Fruit fly (Drosophila melanogaster) whole organism, embryonic: ENCODE results near the gene CG12081.

ENCODE experiments used
- Bgb ChIP-seq: fragments of 200-800 bp; sonication (Bioruptor generic); IDR thresholded peaks from 2 replicates; pipeline ENCODE4 v1.3.6; 2022; ENCODE audit warnings: missing biosample characterization, missing genetic modification characterization; ENCODE audit not compliant: partially characterized antibody
- Blimp-1 ChIP-seq: fragments of 200-800 bp; sonication (Bioruptor generic); optimal IDR thresholded peaks from 3 replicates; lab custom pipeline; 2018; ENCODE audit warnings: missing biosample characterization, missing genetic modification characterization, mild to moderate bottlenecking, moderate library complexity, missing genetic modification reagents
- CG14014 ChIP-seq: fragments of 200-800 bp; sonication (Bioruptor generic); IDR thresholded peaks from 2 replicates; pipeline ENCODE4 v1.3.6; 2022; ENCODE audit warnings: missing biosample characterization, missing genetic modification characterization
- CG15073 ChIP-seq: fragments of 200-800 bp; sonication (Bioruptor generic); optimal IDR thresholded peaks from 2 replicates; lab custom pipeline; 2016; ENCODE audit warnings: missing biosample characterization, missing genetic modification characterization
- CG15601 ChIP-seq: fragments of 200-800 bp; sonication (Bioruptor generic); optimal IDR thresholded peaks from 3 replicates; lab custom pipeline; 2019; ENCODE audit warnings: missing biosample characterization, mild to moderate bottlenecking, missing genetic modification characterization, moderate library complexity
- CG15696 ChIP-seq: fragments of 200-800 bp; sonication (Bioruptor generic); optimal IDR thresholded peaks from 2 replicates; lab custom pipeline; 2019; ENCODE audit warnings: missing biosample characterization, mild to moderate bottlenecking, missing genetic modification characterization, moderate library complexity
- CG17328 ChIP-seq: fragments of 200-800 bp; sonication (Bioruptor generic); IDR thresholded peaks from 2 replicates; pipeline ENCODE4 v1.3.6; 2022; ENCODE audit warnings: missing biosample characterization, missing genetic modification characterization
- CG17361 ChIP-seq: fragments of 200-800 bp; sonication (Bioruptor generic); IDR thresholded peaks from 3 replicates; pipeline ENCODE4 v1.3.6; 2022; ENCODE audit warnings: missing biosample characterization, missing genetic modification characterization
- CG1832 ChIP-seq: fragments of 200-800 bp; sonication (Bioruptor generic); optimal IDR thresholded peaks from 2 replicates; lab custom pipeline; 2017; ENCODE audit warnings: missing biosample characterization, mild to moderate bottlenecking, missing genetic modification characterization, inconsistent platforms
- CG18619 ChIP-seq: fragments of 200-800 bp; sonication (Bioruptor generic); optimal IDR thresholded peaks from 3 replicates; lab custom pipeline; 2017; ENCODE audit warnings: missing biosample characterization, mild to moderate bottlenecking, missing genetic modification characterization
- CG18764 ChIP-seq: fragments of 200-800 bp; sonication (Bioruptor generic); optimal IDR thresholded peaks from 3 replicates; lab custom pipeline; 2016; ENCODE audit warnings: missing biosample characterization, missing genetic modification characterization
- CG2202 ChIP-seq: fragments of 200-800 bp; sonication (Bioruptor generic); optimal IDR thresholded peaks from 2 replicates; lab custom pipeline; 2018; ENCODE audit warnings: missing biosample characterization, mild to moderate bottlenecking, missing genetic modification characterization
- CG2712 ChIP-seq: fragments of 200-800 bp; optimal IDR thresholded peaks from 3 replicates; lab custom pipeline; 2019; ENCODE audit warnings: missing biosample characterization, mild to moderate bottlenecking, missing genetic modification characterization, moderate library complexity
- CG31388 ChIP-seq: fragments of 200-800 bp; sonication (Bioruptor generic); optimal IDR thresholded peaks from 2 replicates; lab custom pipeline; 2016; ENCODE audit warnings: missing biosample characterization, missing genetic modification characterization
- CG34422 ChIP-seq: fragments of 200-800 bp; sonication (Bioruptor generic); IDR thresholded peaks from 3 replicates; pipeline ENCODE4 v1.3.6; 2022; ENCODE audit warnings: missing biosample characterization, missing genetic modification characterization
- CG4617 ChIP-seq: fragments of 200-800 bp; sonication (Bioruptor generic); optimal IDR thresholded peaks from 3 replicates; lab custom pipeline; 2016; ENCODE audit warnings: missing biosample characterization, missing genetic modification characterization, borderline replicate concordance
- CG4707 ChIP-seq: fragments of 200-800 bp; sonication (Bioruptor generic); optimal IDR thresholded peaks from 2 replicates; lab custom pipeline; 2018; ENCODE audit warnings: missing biosample characterization, mild to moderate bottlenecking, missing genetic modification characterization, moderate library complexity
- CG5953 ChIP-seq: fragments of 200-800 bp; sonication (Bioruptor generic); IDR thresholded peaks from 2 replicates; pipeline ENCODE4 v1.3.6; 2022; ENCODE audit warnings: missing biosample characterization, missing genetic modification characterization
- CG6791 ChIP-seq: fragments of 200-800 bp; sonication (Bioruptor generic); IDR thresholded peaks from 3 replicates; pipeline ENCODE4 v1.3.6; 2022; ENCODE audit warnings: missing biosample characterization, missing genetic modification characterization; ENCODE audit not compliant: partially characterized antibody
- CG9797 ChIP-seq: fragments of 200-800 bp; sonication (Bioruptor generic); optimal IDR thresholded peaks from 3 replicates; lab custom pipeline; 2018; ENCODE audit warnings: missing biosample characterization, mild to moderate bottlenecking, missing genetic modification characterization
- CTCF ChIP-seq: fragments of 200-800 bp; sonication (Bioruptor generic); optimal IDR thresholded peaks from 2 replicates; lab custom pipeline; 2017; ENCODE audit warnings: missing biosample characterization, mild to moderate bottlenecking, missing genetic modification characterization, moderate library complexity
- CrebB ChIP-seq: fragments of 200-800 bp; sonication (Bioruptor generic); optimal IDR thresholded peaks from 3 replicates; lab custom pipeline; 2018; ENCODE audit warnings: missing biosample characterization, mild to moderate bottlenecking, missing genetic modification characterization
- Dref ChIP-seq: fragments of 200-800 bp; sonication (Bioruptor generic); IDR thresholded peaks from 2 replicates; pipeline ENCODE4 v1.3.6; 2022; ENCODE audit warnings: missing biosample characterization, missing genetic modification characterization
- Drgx ChIP-seq: fragments of 200-800 bp; sonication (Bioruptor generic); IDR thresholded peaks from 2 replicates; pipeline ENCODE4 v1.3.6; 2022; ENCODE audit warnings: missing biosample characterization, missing genetic modification characterization
- E2f1 ChIP-seq: fragments of 200-800 bp; sonication (Bioruptor generic); IDR thresholded peaks from 2 replicates; pipeline ENCODE4 v1.3.6; 2022; ENCODE audit warnings: missing biosample characterization, missing genetic modification characterization
- Fer3 ChIP-seq: fragments of 200-800 bp; sonication (Bioruptor generic); optimal IDR thresholded peaks from 2 replicates; lab custom pipeline; 2018; ENCODE audit warnings: missing biosample characterization, mild to moderate bottlenecking, missing genetic modification characterization, moderate library complexity
- Mes4 ChIP-seq: fragments of 200-800 bp; sonication (Bioruptor generic); optimal IDR thresholded peaks from 2 replicates; lab custom pipeline; 2016; ENCODE audit warnings: missing biosample characterization, missing genetic modification characterization
- Oaz ChIP-seq: fragments of 200-800 bp; sonication (Bioruptor generic); IDR thresholded peaks from 2 replicates; pipeline ENCODE4 v1.3.6; 2022; ENCODE audit warnings: missing biosample characterization, missing genetic modification characterization
- Optix ChIP-seq: fragments of 200-800 bp; sonication (Bioruptor generic); IDR thresholded peaks from 3 replicates; pipeline ENCODE4 v1.3.6; 2022; ENCODE audit warnings: missing biosample characterization, missing genetic modification characterization
- Scr ChIP-seq: fragments of 200-800 bp; sonication (Bioruptor generic); IDR thresholded peaks from 2 replicates; pipeline ENCODE4 v1.3.6; 2022; ENCODE audit warnings: missing biosample characterization, missing genetic modification characterization; ENCODE audit not compliant: partially characterized antibody
- Sox100B ChIP-seq: fragments of 200-800 bp; sonication (Bioruptor generic); optimal IDR thresholded peaks from 3 replicates; lab custom pipeline; 2018; ENCODE audit warnings: missing biosample characterization, mild to moderate bottlenecking, missing genetic modification characterization
- amos ChIP-seq: fragments of 200-800 bp; sonication (Bioruptor generic); IDR thresholded peaks from 2 replicates; pipeline ENCODE4 v1.3.6; 2022; ENCODE audit warnings: missing biosample characterization, missing genetic modification characterization; ENCODE audit not compliant: partially characterized antibody
- cad ChIP-seq: fragments of >200 bp; optimal IDR thresholded peaks from 2 replicates; lab custom pipeline; 2017; ENCODE audit warnings: missing biosample characterization, missing genetic modification characterization
- croc ChIP-seq: fragments of 200-800 bp; sonication (Bioruptor generic); conservative IDR thresholded peaks from 3 replicates; pipeline ENCODE4 v1.3.6; 2022; ENCODE audit warnings: missing biosample characterization, missing genetic modification characterization
- dysf ChIP-seq: fragments of 200-800 bp; sonication (Bioruptor generic); IDR thresholded peaks from 3 replicates; pipeline ENCODE4 v1.3.6; 2022; ENCODE audit warnings: missing biosample characterization, missing genetic modification characterization
- eyg ChIP-seq: fragments of 200-800 bp; sonication (Bioruptor generic); optimal IDR thresholded peaks from 3 replicates; lab custom pipeline; 2016; ENCODE audit warnings: missing biosample characterization, missing genetic modification characterization
- ham ChIP-seq: fragments of 200-800 bp; sonication (Bioruptor generic); IDR thresholded peaks from 2 replicates; pipeline ENCODE4 v1.3.6; 2022; ENCODE audit warnings: missing biosample characterization, missing genetic modification characterization
- hb ChIP-seq: fragments of 200-800 bp; sonication (Bioruptor generic); IDR thresholded peaks from 3 replicates; pipeline ENCODE4 v1.3.6; 2022; ENCODE audit warnings: missing biosample characterization, missing genetic modification characterization; ENCODE audit not compliant: partially characterized antibody
- hbn ChIP-seq: fragments of 200-800 bp; sonication (Bioruptor generic); IDR thresholded peaks from 2 replicates; pipeline ENCODE4 v1.3.6; 2022; ENCODE audit warnings: missing biosample characterization, missing genetic modification characterization; ENCODE audit not compliant: partially characterized antibody
- kah ChIP-seq: fragments of 200-800 bp; sonication (Bioruptor generic); optimal IDR thresholded peaks from 2 replicates; lab custom pipeline; 2018; ENCODE audit warnings: missing biosample characterization, mild to moderate bottlenecking, missing genetic modification characterization
- knrl ChIP-seq: fragments of 200-800 bp; sonication (Bioruptor generic); IDR thresholded peaks from 3 replicates; pipeline ENCODE4 v1.3.6; 2022; ENCODE audit warnings: missing biosample characterization, missing genetic modification characterization; ENCODE audit not compliant: partially characterized antibody
- lilli ChIP-seq: fragments of 200-800 bp; sonication (Bioruptor generic); optimal IDR thresholded peaks from 3 replicates; lab custom pipeline; 2016; ENCODE audit warnings: missing biosample characterization, missing genetic modification characterization
- lov ChIP-seq, 2 experiments: fragments of 200-800 bp in 1 of 2; fragments of >200 bp in 1 of 2; sonication (Bioruptor generic) in 1 of 2; IDR thresholded peaks in 1 of 2; optimal IDR thresholded peaks in 1 of 2; 2 replicates in 1 of 2; 3 replicates in 1 of 2; pipeline versions ENCODE4 v1.3.6 to Lab custom; 2017 to 2022; ENCODE audit warnings: missing biosample characterization in 1 of 2, missing genetic modification characterization in 1 of 2
- sens-2 ChIP-seq: fragments of 200-800 bp; sonication (Bioruptor generic); IDR thresholded peaks from 2 replicates; pipeline ENCODE4 v1.3.6; 2022; ENCODE audit warnings: missing biosample characterization, missing genetic modification characterization
- seq ChIP-seq: fragments of 200-800 bp; sonication (Bioruptor generic); IDR thresholded peaks from 2 replicates; pipeline ENCODE4 v1.3.6; 2022; ENCODE audit warnings: missing biosample characterization, missing genetic modification characterization
- sim ChIP-seq: fragments of 200-800 bp; sonication (Bioruptor generic); IDR thresholded peaks from 2 replicates; pipeline ENCODE4 v1.3.6; 2022; ENCODE audit warnings: missing biosample characterization, missing genetic modification characterization
- tup ChIP-seq: fragments of 200-800 bp; sonication (Bioruptor generic); optimal IDR thresholded peaks from 2 replicates; lab custom pipeline; 2016; ENCODE audit warnings: missing biosample characterization, mild to moderate bottlenecking, missing genetic modification characterization, moderate library complexity
- usp ChIP-seq: fragments of >200 bp; optimal IDR thresholded peaks from 2 replicates; lab custom pipeline; 2017; ENCODE audit warnings: missing biosample characterization, missing genetic modification characterization

Gene CG12081

dm6 chrX:8560087-8560999 is 28.3 kb upstream of the CG12081 start, which contains the start of the genes CG12112 and Trf4-1 (continued):
- no peak for TF ChIP-seq CG5953 (GFP tag; lab: Robert Waterston, UW)
- no peak for TF ChIP-seq cad
- TF ChIP-seq CG18619 (GFP tag; lab: Kevin White, UChicago), result no peak
- TF ChIP-seq Dref (GFP tag; lab: Robert Waterston, UW), result peak; percentile 94
- peak; percentile 80 for TF ChIP-seq CG6791 (GFP tag; lab: Robert Waterston, UW)
- TF ChIP-seq lilli, result peak; percentile 31
- TF ChIP-seq CG15073 (GFP tag; lab: Kevin White, UChicago), result no peak
- TF ChIP-seq CrebB, result no peak
- TF ChIP-seq hbn (GFP tag; lab: Robert Waterston, UW), result no peak; the same call in 1 of the 2 replicates
- no peak for TF ChIP-seq eyg (GFP tag; lab: Kevin White, UChicago)
- no peak for TF ChIP-seq Fer3 (tag; lab: Kevin White, UChicago)
- no peak for TF ChIP-seq seq (GFP tag; lab: Robert Waterston, UW)
- no peak for TF ChIP-seq E2f1 (GFP tag; lab: Robert Waterston, UW)
- TF ChIP-seq croc (GFP tag; lab: Robert Waterston, UW), result no peak
- peak; percentile 76 for TF ChIP-seq CG9797 (GFP tag; lab: Kevin White, UChicago)
- TF ChIP-seq sens-2, result no peak
- TF ChIP-seq Drgx, result 0 out of 2 replicates have a peak, but pooled peaks have one; percentile 7
- no peak for TF ChIP-seq Mes4
- no peak for TF ChIP-seq Optix (GFP tag; lab: Robert Waterston, UW)
- TF ChIP-seq Oaz (GFP tag; lab: Robert Waterston, UW), result no peak
- TF ChIP-seq hb (GFP tag; lab: Robert Waterston, UW), result peak; percentile 68; the same call in 1 of the 3 replicates
- TF ChIP-seq ham (GFP tag; lab: Robert Waterston, UW), result no peak
- no peak for TF ChIP-seq kah (GFP tag; lab: Kevin White, UChicago)
- TF ChIP-seq dysf, result 0 out of 3 replicates have a peak, but pooled peaks have one; percentile 14
- no peak for TF ChIP-seq CG17328 (GFP tag; lab: Robert Waterston, UW)
- TF ChIP-seq CG2712 (tag; lab: Kevin White, UChicago), result peak; percentile 36
- TF ChIP-seq sim (GFP tag; lab: Robert Waterston, UW), result no peak
- peak; percentile 78 for TF ChIP-seq Scr (GFP tag; lab: Robert Waterston, UW)
- no peak for TF ChIP-seq CG18764 (GFP tag; lab: Kevin White, UChicago)
- TF ChIP-seq amos (GFP tag; lab: Robert Waterston, UW), result peak; percentile 80
- TF ChIP-seq Bgb (GFP tag; lab: Robert Waterston, UW), result peak; percentile 83
- TF ChIP-seq usp (GFP tag; lab: Kevin White, UChicago), result no peak
- no peak for TF ChIP-seq lov (optimal IDR thresholded peaks at IDR 0.05; lab: Kevin White, UChicago)
- TF ChIP-seq lov (GFP tag; IDR thresholded peaks at IDR 0.05; lab: Robert Waterston, UW), result no peak
- no peak for TF ChIP-seq Blimp-1 (GFP tag; lab: Kevin White, UChicago)
- no peak for TF ChIP-seq CG31388 (GFP tag; lab: Kevin White, UChicago)
- no peak for TF ChIP-seq Sox100B
- TF ChIP-seq CG15696, result peak; percentile 7
- TF ChIP-seq CG4707, result no peak
- peak; percentile 79 for TF ChIP-seq knrl (GFP tag; lab: Robert Waterston, UW)
- TF ChIP-seq CG4617 (GFP tag; lab: Kevin White, UChicago), result peak; percentile 50
- peak; percentile 46 for TF ChIP-seq CTCF
- TF ChIP-seq CG14014 (GFP tag; lab: Robert Waterston, UW), result no peak
- peak; percentile 86 for TF ChIP-seq CG1832 (GFP tag; lab: Kevin White, UChicago)
- TF ChIP-seq CG2202 (tag; lab: Kevin White, UChicago), result no peak
- TF ChIP-seq CG34422, result 0 out of 3 replicates have a peak, but pooled peaks have one; percentile 9
- TF ChIP-seq tup (GFP tag; lab: Kevin White, UChicago), result no peak
- peak; percentile 51; the same call in 1 of the 3 replicates for TF ChIP-seq CG17361 (GFP tag; lab: Robert Waterston, UW)
- TF ChIP-seq CG15601 (tag; lab: Kevin White, UChicago), result peak; percentile 46
